Fruit fly (Drosophila melanogaster): ENCODE results near the gene CG31248.

Gene CG31248

dm6 chr3R:7171384-7172099 lies 42.4 kb downstream of the CG31248 start (continued):
- TF ChIP-seq fd64A (GFP tag; optimal IDR thresholded peaks at IDR 0.05) (no peak), hbn (GFP tag; IDR thresholded peaks at IDR 0.05; ENCODE audit: partially characterized antibody) (no peak), odd (GFP tag; optimal IDR thresholded peaks at IDR 0.05) (no peak), phol (tag; optimal IDR thresholded peaks at IDR 0.05) (peak; percentile 19), Oli (tag; optimal IDR thresholded peaks at IDR 0.05) (no peak), nmo (GFP tag; optimal IDR thresholded peaks at IDR 0.05) (peak; percentile 26), CG12236 (GFP tag; optimal IDR thresholded peaks at IDR 0.05) (no peak), CrebB (tag; optimal IDR thresholded peaks at IDR 0.05) (no peak), Meics (GFP tag; optimal IDR thresholded peaks at IDR 0.05) (no peak), Dll (GFP tag; IDR thresholded peaks at IDR 0.05; ENCODE audit: partially characterized antibody) (no peak), ind (GFP tag; optimal IDR thresholded peaks at IDR 0.05) (no peak), CG6765 (GFP tag; optimal IDR thresholded peaks at IDR 0.05) (no peak), prd (optimal IDR thresholded peaks at IDR 0.05) (no peak), prd (GFP tag; IDR thresholded peaks at IDR 0.05) (peak; percentile 18; the same call in 1 of the 3 replicates), vvl (GFP tag; IDR thresholded peaks at IDR 0.05) (0 out of 2 replicates have a peak, but pooled peaks have one; percentile 23), CG2678 (tag; optimal IDR thresholded peaks at IDR 0.05) (no peak), zen (tag; optimal IDR thresholded peaks at IDR 0.05) (no peak), slp2 (GFP tag; optimal IDR thresholded peaks at IDR 0.05) (no peak), CG1602 (GFP tag; optimal IDR thresholded peaks at IDR 0.05) (no peak), sima (GFP tag; optimal IDR thresholded peaks at IDR 0.05) (no peak), H15 (GFP tag; IDR thresholded peaks at IDR 0.05) (no peak), CG14860 (GFP tag; IDR thresholded peaks at IDR 0.05; ENCODE audit: partially characterized antibody) (no peak), chif (GFP tag; optimal IDR thresholded peaks at IDR 0.05) (peak in 1 of 2 experiments; percentile 12), Dp (GFP tag; optimal IDR thresholded peaks at IDR 0.05) (no peak), B-H1 (GFP tag; IDR thresholded peaks at IDR 0.05) (no peak), CG17568 (GFP tag; optimal IDR thresholded peaks at IDR 0.05) (no peak), CG16815 (GFP tag; optimal IDR thresholded peaks at IDR 0.05) (no peak), exex (tag; optimal IDR thresholded peaks at IDR 0.05) (no peak), Deaf1 (tag; optimal IDR thresholded peaks at IDR 0.05) (no peak), CG32772 (GFP tag; IDR thresholded peaks at IDR 0.05) (no peak), lilli (GFP tag; optimal IDR thresholded peaks at IDR 0.05) (no peak), Doc2 (GFP tag; IDR thresholded peaks at IDR 0.05) (no peak), Chrac-16 (GFP tag; optimal IDR thresholded peaks at IDR 0.05) (no peak), CG13894 (tag; optimal IDR thresholded peaks at IDR 0.05) (no peak), CG15601 (tag; optimal IDR thresholded peaks at IDR 0.05) (peak; percentile 28), CG2889 (GFP tag; IDR thresholded peaks at IDR 0.05) (no peak), CG3407 (GFP tag; optimal IDR thresholded peaks at IDR 0.05) (no peak), CG16779 (GFP tag; IDR thresholded peaks at IDR 0.05) (no peak), CTCF (GFP tag; optimal IDR thresholded peaks at IDR 0.05) (no peak), tgo (GFP tag; IDR thresholded peaks at IDR 0.05) (no peak), az2 (GFP tag; optimal IDR thresholded peaks at IDR 0.05) (peak; percentile 7), CG17359 (tag; optimal IDR thresholded peaks at IDR 0.05) (no peak), CG2120 (GFP tag; optimal IDR thresholded peaks at IDR 0.05) (no peak), CHES-1-like (GFP tag; optimal IDR thresholded peaks at IDR 0.05) (no peak), CG8089 (GFP tag; optimal IDR thresholded peaks at IDR 0.05) (no peak), repo (GFP tag; optimal IDR thresholded peaks at IDR 0.05) (no peak), kay (GFP tag; optimal IDR thresholded peaks at IDR 0.05) (no peak), crp (GFP tag; optimal IDR thresholded peaks at IDR 0.05) (no peak), zfh1 (GFP tag; IDR thresholded peaks at IDR 0.05) (peak; percentile 57; the same call in 2 of the 3 replicates), sna (GFP tag; IDR thresholded peaks at IDR 0.05; ENCODE audit: partially characterized antibody) (no peak), CG12391 (tag; optimal IDR thresholded peaks at IDR 0.05) (peak; percentile 20)

All from whole organism, embryonic.